Fruit fly (Drosophila melanogaster) whole organism, prepupa: Measurements from ENCODE around the gene CG17271.

ENCODE experiments used
- Blimp-1 ChIP-seq: fragments of 200-800 bp; sonication (Bioruptor generic); optimal IDR thresholded peaks from 3 replicates; lab custom pipeline; 2017; ENCODE audit warnings: missing biosample characterization, missing genetic modification characterization, mild to moderate bottlenecking, moderate library complexity, missing genetic modification reagents
- CG10631 ChIP-seq: fragments of 200-800 bp; sonication (Bioruptor generic); optimal IDR thresholded peaks from 2 replicates; lab custom pipeline; 2016; ENCODE audit warnings: missing biosample characterization, missing genetic modification characterization
- CG11294 ChIP-seq: fragments of 200-800 bp; sonication (Bioruptor generic); IDR thresholded peaks from 2 replicates; pipeline ENCODE4 v1.3.6; 2022; ENCODE audit warnings: missing biosample characterization, missing genetic modification characterization
- CG11762 ChIP-seq: fragments of 200-800 bp; sonication (Bioruptor generic); optimal IDR thresholded peaks from 3 replicates; lab custom pipeline; 2016; ENCODE audit warnings: missing biosample characterization, missing genetic modification characterization; ENCODE audit not compliant: insufficient read depth
- CG11902 ChIP-seq: fragments of 200-800 bp; sonication (Bioruptor generic); optimal IDR thresholded peaks from 3 replicates; lab custom pipeline; 2016; ENCODE audit warnings: missing biosample characterization, missing genetic modification characterization
- CG15336 ChIP-seq: fragments of 200-800 bp; sonication (Bioruptor generic); IDR thresholded peaks from 2 replicates; pipeline ENCODE4 v1.3.6; 2022; ENCODE audit warnings: missing biosample characterization, missing genetic modification characterization
- CG1621 ChIP-seq: fragments of 200-800 bp; sonication (Bioruptor generic); optimal IDR thresholded peaks from 3 replicates; lab custom pipeline; 2018; ENCODE audit warnings: missing biosample characterization, mild to moderate bottlenecking, missing genetic modification characterization
- CG16779 ChIP-seq: fragments of 200-800 bp; sonication (Bioruptor generic); optimal IDR thresholded peaks from 3 replicates; lab custom pipeline; 2017; ENCODE audit warnings: missing biosample characterization, mild to moderate bottlenecking, missing genetic modification characterization
- CG3032 ChIP-seq: fragments of 200-800 bp; optimal IDR thresholded peaks from 2 replicates; lab custom pipeline; 2019; ENCODE audit warnings: missing biosample characterization, mild to moderate bottlenecking, missing genetic modification characterization, moderate library complexity
- CG31627 ChIP-seq: fragments of 200-800 bp; sonication (Bioruptor generic); optimal IDR thresholded peaks from 3 replicates; lab custom pipeline; 2016; ENCODE audit warnings: missing biosample characterization, missing genetic modification characterization
- CG34406 ChIP-seq: fragments of 200-800 bp; sonication (Bioruptor generic); optimal IDR thresholded peaks from 3 replicates; lab custom pipeline; 2016; ENCODE audit warnings: missing biosample characterization, missing genetic modification characterization
- CG4318 ChIP-seq: fragments of 200-800 bp; sonication (Bioruptor generic); optimal IDR thresholded peaks from 3 replicates; lab custom pipeline; 2017; ENCODE audit warnings: missing biosample characterization, mild to moderate bottlenecking, missing genetic modification characterization
- CG6163 ChIP-seq: fragments of 200-800 bp; sonication (Bioruptor generic); IDR thresholded peaks from 3 replicates; pipeline ENCODE4 v1.3.6; 2022; ENCODE audit warnings: missing biosample characterization, missing genetic modification characterization
- CG6276 ChIP-seq: fragments of 200-800 bp; sonication (Bioruptor generic); optimal IDR thresholded peaks from 2 replicates; lab custom pipeline; 2017; ENCODE audit warnings: missing biosample characterization, mild to moderate bottlenecking, missing genetic modification characterization
- CG6792 ChIP-seq: fragments of 200-800 bp; sonication (Bioruptor generic); optimal IDR thresholded peaks from 3 replicates; lab custom pipeline; 2016; ENCODE audit warnings: missing biosample characterization, missing genetic modification characterization
- CG6808 ChIP-seq: fragments of 200-800 bp; sonication (Bioruptor generic); optimal IDR thresholded peaks from 3 replicates; lab custom pipeline; 2017; ENCODE audit warnings: missing biosample characterization, missing genetic modification characterization, mild to moderate bottlenecking, moderate library complexity, missing genetic modification reagents
- CG6854 ChIP-seq: fragments of 200-800 bp; sonication (Bioruptor generic); optimal IDR thresholded peaks from 2 replicates; lab custom pipeline; 2017; ENCODE audit warnings: missing biosample characterization, mild to moderate bottlenecking, missing genetic modification characterization
- CG7368 ChIP-seq: fragments of 200-800 bp; sonication (Bioruptor generic); optimal IDR thresholded peaks from 3 replicates; lab custom pipeline; 2016; ENCODE audit warnings: missing biosample characterization, missing genetic modification characterization
- CG8119 ChIP-seq: fragments of 200-800 bp; sonication (Bioruptor generic); IDR thresholded peaks from 3 replicates; pipeline ENCODE4 v1.3.6; 2022; ENCODE audit warnings: missing biosample characterization, missing genetic modification characterization
- CG8319 ChIP-seq: fragments of 200-800 bp; sonication (Bioruptor generic); optimal IDR thresholded peaks from 3 replicates; lab custom pipeline; 2016; ENCODE audit warnings: missing biosample characterization, missing genetic modification characterization
- CG8632 ChIP-seq: fragments of 200-800 bp; sonication (Bioruptor generic); optimal IDR thresholded peaks from 3 replicates; lab custom pipeline; 2016; ENCODE audit warnings: missing biosample characterization, missing genetic modification characterization
- CG9139 ChIP-seq: fragments of 200-800 bp; sonication (Bioruptor generic); optimal IDR thresholded peaks from 3 replicates; lab custom pipeline; 2017; ENCODE audit warnings: missing biosample characterization, mild to moderate bottlenecking, missing genetic modification characterization
- Eip75B ChIP-seq: fragments of 200-800 bp; sonication (Bioruptor generic); optimal IDR thresholded peaks from 3 replicates; lab custom pipeline; 2016; ENCODE audit warnings: missing biosample characterization, missing genetic modification characterization
- Eip78C ChIP-seq: fragments of 200-800 bp; sonication (Bioruptor generic); peaks from one replicate; lab custom pipeline; 2016; ENCODE audit warnings: missing biosample characterization, missing genetic modification characterization
- Eip93F ChIP-seq: fragments of 200-800 bp; sonication (Bioruptor generic); optimal IDR thresholded peaks from 2 replicates; lab custom pipeline; 2016; ENCODE audit warnings: missing biosample characterization, mild to moderate bottlenecking, missing genetic modification characterization
- Ets21C ChIP-seq: fragments of 200-800 bp; sonication (Bioruptor generic); optimal IDR thresholded peaks from 3 replicates; lab custom pipeline; 2016; ENCODE audit warnings: missing biosample characterization, missing genetic modification characterization
- Gug ChIP-seq: fragments of 200-800 bp; sonication (Bioruptor generic); IDR thresholded peaks from 2 replicates; pipeline ENCODE4 v1.3.6; 2022; ENCODE audit warnings: missing biosample characterization, missing genetic modification characterization
- Hr38 ChIP-seq: sonication (Bioruptor generic); optimal IDR thresholded peaks from 2 replicates; lab custom pipeline; 2016; ENCODE audit warnings: missing biosample characterization, missing genetic modification characterization
- Hr39 ChIP-seq: fragments of 200-800 bp; sonication (Bioruptor generic); optimal IDR thresholded peaks from 2 replicates; lab custom pipeline; 2016; ENCODE audit warnings: missing biosample characterization, missing genetic modification characterization
- Hr4 ChIP-seq: fragments of 200-800 bp; sonication (Bioruptor generic); optimal IDR thresholded peaks from 3 replicates; lab custom pipeline; 2016; ENCODE audit warnings: missing biosample characterization, missing genetic modification characterization
- Lpt ChIP-seq: fragments of 200-800 bp; sonication (Bioruptor generic); optimal IDR thresholded peaks from 3 replicates; lab custom pipeline; 2016; ENCODE audit warnings: missing biosample characterization, missing genetic modification characterization
- Met ChIP-seq: fragments of 200-800 bp; sonication (Bioruptor generic); optimal IDR thresholded peaks from 3 replicates; lab custom pipeline; 2016; ENCODE audit warnings: missing biosample characterization, missing genetic modification characterization
- OdsH ChIP-seq: fragments of 200-800 bp; sonication (Bioruptor generic); optimal IDR thresholded peaks from 3 replicates; lab custom pipeline; 2016; ENCODE audit warnings: missing biosample characterization, missing genetic modification characterization
- Smox ChIP-seq: fragments of 200-800 bp; sonication (Bioruptor generic); optimal IDR thresholded peaks from 3 replicates; lab custom pipeline; 2016; ENCODE audit warnings: missing biosample characterization, missing genetic modification characterization
- Sox14 ChIP-seq: fragments of 200-800 bp; sonication (Bioruptor generic); optimal IDR thresholded peaks from 3 replicates; lab custom pipeline; 2016; ENCODE audit warnings: missing biosample characterization, missing genetic modification characterization
- Sox15 ChIP-seq: fragments of 200-800 bp; sonication (Bioruptor generic); optimal IDR thresholded peaks from 3 replicates; lab custom pipeline; 2016; ENCODE audit warnings: missing biosample characterization, missing genetic modification characterization
- achi ChIP-seq: fragments of 200-800 bp; sonication (Bioruptor generic); optimal IDR thresholded peaks from 3 replicates; lab custom pipeline; 2016; ENCODE audit warnings: missing biosample characterization, missing genetic modification characterization
- acj6 ChIP-seq: fragments of 200-800 bp; sonication (Bioruptor generic); optimal IDR thresholded peaks from 3 replicates; lab custom pipeline; 2016; ENCODE audit warnings: missing biosample characterization, missing genetic modification characterization
- cyc ChIP-seq: fragments of 200-800 bp; sonication (Bioruptor generic); optimal IDR thresholded peaks from 3 replicates; lab custom pipeline; 2016; ENCODE audit warnings: missing biosample characterization, missing genetic modification characterization
- dac ChIP-seq: fragments of 200-800 bp; sonication (Bioruptor generic); optimal IDR thresholded peaks from 2 replicates; lab custom pipeline; 2017; ENCODE audit warnings: missing biosample characterization, mild to moderate bottlenecking, missing genetic modification characterization
- dsx ChIP-seq: fragments of 200-800 bp; optimal IDR thresholded peaks from 3 replicates; lab custom pipeline; 2019; ENCODE audit warnings: missing biosample characterization, mild to moderate bottlenecking, missing genetic modification characterization, moderate library complexity; ENCODE audit not compliant: poor library complexity, severe bottlenecking
- eg ChIP-seq: fragments of 200-800 bp; sonication (Bioruptor generic); IDR thresholded peaks from 3 replicates; pipeline ENCODE4 v1.3.6; 2022; ENCODE audit warnings: missing biosample characterization, missing genetic modification characterization
- esn ChIP-seq: fragments of 200-800 bp; sonication (Bioruptor generic); optimal IDR thresholded peaks from 2 replicates; lab custom pipeline; 2016; ENCODE audit warnings: missing biosample characterization, mild to moderate bottlenecking, missing genetic modification characterization, moderate library complexity
- fd59A ChIP-seq: fragments of 200-800 bp; sonication (Bioruptor generic); optimal IDR thresholded peaks from 2 replicates; lab custom pipeline; 2017; ENCODE audit warnings: missing biosample characterization, mild to moderate bottlenecking, missing genetic modification characterization, missing genetic modification reagents
- fd85E ChIP-seq: fragments of 200-800 bp; sonication (Bioruptor generic); optimal IDR thresholded peaks from 3 replicates; lab custom pipeline; 2016; ENCODE audit warnings: missing biosample characterization, missing genetic modification characterization
- fkh ChIP-seq: fragments of 200-800 bp; sonication (Bioruptor generic); optimal IDR thresholded peaks from 3 replicates; lab custom pipeline; 2017; ENCODE audit warnings: missing biosample characterization, mild to moderate bottlenecking, missing genetic modification characterization, moderate library complexity
- lz ChIP-seq: fragments of 200-800 bp; sonication (Bioruptor generic); optimal IDR thresholded peaks from 3 replicates; lab custom pipeline; 2016; ENCODE audit warnings: missing biosample characterization, missing genetic modification characterization
- pdm3 ChIP-seq: fragments of 200-800 bp; sonication (Bioruptor generic); optimal IDR thresholded peaks from 3 replicates; lab custom pipeline; 2016; ENCODE audit warnings: missing biosample characterization, missing genetic modification characterization
- spab ChIP-seq: fragments of 200-800 bp; sonication (Bioruptor generic); optimal IDR thresholded peaks from 2 replicates; lab custom pipeline; 2017; ENCODE audit warnings: missing biosample characterization, mild to moderate bottlenecking, missing genetic modification characterization, missing genetic modification reagents
- svp ChIP-seq: fragments of 200-800 bp; sonication (Bioruptor generic); peaks from one replicate; lab custom pipeline; 2016; ENCODE audit warnings: missing biosample characterization, missing genetic modification characterization
- topi ChIP-seq: fragments of 200-800 bp; sonication (Bioruptor generic); optimal IDR thresholded peaks from 3 replicates; lab custom pipeline; 2016; ENCODE audit warnings: missing biosample characterization, missing genetic modification characterization

CG17271 gene

dm6 chr3R:20828520-20829415, 7.1 kb upstream of the CG17271 start:
- TF ChIP-seq fd85E (no peak), CG34406 (GFP tag; lab: Kevin White, UChicago) (no peak), Met (GFP tag; lab: Kevin White, UChicago) (no peak), CG10631 (no peak), eg (GFP tag; lab: Robert Waterston, UW) (0 out of 3 replicates have a peak, but pooled peaks have one; percentile 25), Eip93F (GFP tag; lab: Kevin White, UChicago) (no peak), OdsH (GFP tag; lab: Kevin White, UChicago) (no peak), CG4318 (GFP tag; lab: Kevin White, UChicago) (no peak), CG1621 (tag; lab: Kevin White, UChicago) (no peak), CG6792 (GFP tag; lab: Kevin White, UChicago) (no peak), fd59A (GFP tag; lab: Kevin White, UChicago) (no peak), Sox14 (no peak), CG6854 (GFP tag; lab: Kevin White, UChicago) (no peak), Ets21C (GFP tag; lab: Kevin White, UChicago) (no peak), CG11294 (no peak), CG11902 (no peak), CG6163 (peak; percentile 17; the same call in 1 of the 3 replicates), Eip78C (GFP tag; lab: Kevin White, UChicago) (peak; percentile 8), Gug (GFP tag; lab: Robert Waterston, UW) (no peak), CG8319 (no peak), Smox (GFP tag; lab: Kevin White, UChicago) (no peak), CG9139 (GFP tag; lab: Kevin White, UChicago) (no peak), pdm3 (no peak), CG3032 (tag; lab: Kevin White, UChicago) (no peak), esn (GFP tag; lab: Kevin White, UChicago) (no peak), lz (peak; percentile 6), CG7368 (GFP tag; lab: Kevin White, UChicago) (no peak), topi (GFP tag; lab: Kevin White, UChicago) (no peak), acj6 (GFP tag; lab: Kevin White, UChicago) (no peak), Sox15 (GFP tag; lab: Kevin White, UChicago) (no peak), CG31627 (GFP tag; lab: Kevin White, UChicago) (no peak), achi (GFP tag; lab: Kevin White, UChicago) (no peak), svp (GFP tag; lab: Kevin White, UChicago) (peak; percentile 96), CG8632 (GFP tag; lab: Kevin White, UChicago) (no peak), CG15336 (no peak), dsx (GFP tag; lab: Kevin White, UChicago) (peak; percentile 91), Eip75B (GFP tag; lab: Kevin White, UChicago) (no peak), Hr39 (GFP tag; lab: Kevin White, UChicago) (no peak), Lpt (GFP tag; lab: Kevin White, UChicago) (no peak), CG8119 (no peak), CG11762 (GFP tag; lab: Kevin White, UChicago) (no peak), CG16779 (no peak), Blimp-1 (no peak), CG6276 (GFP tag; lab: Kevin White, UChicago) (no peak), Hr38 (GFP tag; lab: Kevin White, UChicago) (no peak), fkh (GFP tag; lab: Kevin White, UChicago) (peak; percentile 63), Hr4 (GFP tag; lab: Kevin White, UChicago) (no peak), cyc (GFP tag; lab: Kevin White, UChicago) (no peak), dac (no peak), spab (GFP tag; lab: Kevin White, UChicago) (no peak), CG6808 (GFP tag; lab: Kevin White, UChicago) (no peak)
